Fruit fly (Drosophila melanogaster) whole organism, prepupa: ENCODE results near the gene RpL37-1.

ENCODE experiments used
- CG10669 ChIP-seq: fragments of 200-800 bp; sonication (Bioruptor generic); optimal IDR thresholded peaks from 3 replicates; lab custom pipeline; 2018; ENCODE audit warnings: missing biosample characterization, mild to moderate bottlenecking, missing genetic modification characterization, moderate library complexity
- CG11294 ChIP-seq: fragments of 200-800 bp; sonication (Bioruptor generic); IDR thresholded peaks from 2 replicates; pipeline ENCODE4 v1.3.6; 2022; ENCODE audit warnings: missing biosample characterization, missing genetic modification characterization
- CG31627 ChIP-seq: fragments of 200-800 bp; sonication (Bioruptor generic); optimal IDR thresholded peaks from 3 replicates; lab custom pipeline; 2016; ENCODE audit warnings: missing biosample characterization, missing genetic modification characterization
- CG32006 ChIP-seq: fragments of 200-800 bp; sonication (Bioruptor generic); optimal IDR thresholded peaks from 3 replicates; lab custom pipeline; 2017; ENCODE audit warnings: missing biosample characterization, mild to moderate bottlenecking, missing genetic modification characterization
- CG34406 ChIP-seq: fragments of 200-800 bp; sonication (Bioruptor generic); optimal IDR thresholded peaks from 3 replicates; lab custom pipeline; 2016; ENCODE audit warnings: missing biosample characterization, missing genetic modification characterization
- CG4318 ChIP-seq: fragments of 200-800 bp; sonication (Bioruptor generic); optimal IDR thresholded peaks from 3 replicates; lab custom pipeline; 2017; ENCODE audit warnings: missing biosample characterization, mild to moderate bottlenecking, missing genetic modification characterization
- Eip75B ChIP-seq: fragments of 200-800 bp; sonication (Bioruptor generic); optimal IDR thresholded peaks from 3 replicates; lab custom pipeline; 2016; ENCODE audit warnings: missing biosample characterization, missing genetic modification characterization
- Eip78C ChIP-seq: fragments of 200-800 bp; sonication (Bioruptor generic); peaks from one replicate; lab custom pipeline; 2016; ENCODE audit warnings: missing biosample characterization, missing genetic modification characterization
- Eip93F ChIP-seq: fragments of 200-800 bp; sonication (Bioruptor generic); optimal IDR thresholded peaks from 2 replicates; lab custom pipeline; 2016; ENCODE audit warnings: missing biosample characterization, mild to moderate bottlenecking, missing genetic modification characterization
- Ets21C ChIP-seq: fragments of 200-800 bp; sonication (Bioruptor generic); optimal IDR thresholded peaks from 3 replicates; lab custom pipeline; 2016; ENCODE audit warnings: missing biosample characterization, missing genetic modification characterization
- Hr39 ChIP-seq: fragments of 200-800 bp; sonication (Bioruptor generic); optimal IDR thresholded peaks from 2 replicates; lab custom pipeline; 2016; ENCODE audit warnings: missing biosample characterization, missing genetic modification characterization
- Met ChIP-seq: fragments of 200-800 bp; sonication (Bioruptor generic); optimal IDR thresholded peaks from 3 replicates; lab custom pipeline; 2016; ENCODE audit warnings: missing biosample characterization, missing genetic modification characterization
- acj6 ChIP-seq: fragments of 200-800 bp; sonication (Bioruptor generic); optimal IDR thresholded peaks from 3 replicates; lab custom pipeline; 2016; ENCODE audit warnings: missing biosample characterization, missing genetic modification characterization
- lz ChIP-seq: fragments of 200-800 bp; sonication (Bioruptor generic); optimal IDR thresholded peaks from 3 replicates; lab custom pipeline; 2016; ENCODE audit warnings: missing biosample characterization, missing genetic modification characterization
- net ChIP-seq: fragments of 200-800 bp; sonication (Bioruptor generic); optimal IDR thresholded peaks from 3 replicates; lab custom pipeline; 2016; ENCODE audit warnings: missing biosample characterization, missing genetic modification characterization
- spab ChIP-seq: fragments of 200-800 bp; sonication (Bioruptor generic); optimal IDR thresholded peaks from 2 replicates; lab custom pipeline; 2017; ENCODE audit warnings: missing biosample characterization, mild to moderate bottlenecking, missing genetic modification characterization, missing genetic modification reagents
- svp ChIP-seq: fragments of 200-800 bp; sonication (Bioruptor generic); peaks from one replicate; lab custom pipeline; 2016; ENCODE audit warnings: missing biosample characterization, missing genetic modification characterization
- topi ChIP-seq: fragments of 200-800 bp; sonication (Bioruptor generic); optimal IDR thresholded peaks from 3 replicates; lab custom pipeline; 2016; ENCODE audit warnings: missing biosample characterization, missing genetic modification characterization

Gene RpL37-1

dm6 chrX:15090371-15090770 lies 48.8 kb downstream of the RpL37-1 start:
- TF ChIP-seq CG32006 (GFP tag; lab: Kevin White, UChicago) (peak; percentile 21), Met (peak; percentile 3), CG11294 (GFP tag; lab: Robert Waterston, UW) (no peak), lz (GFP tag; lab: Kevin White, UChicago) (peak; percentile 4), Ets21C (GFP tag; lab: Kevin White, UChicago) (no peak), CG4318 (GFP tag; lab: Kevin White, UChicago) (no peak), acj6 (GFP tag; lab: Kevin White, UChicago) (peak; percentile 6), Hr39 (GFP tag; lab: Kevin White, UChicago) (peak; percentile 7), svp (peak; percentile 68), topi (peak; percentile 10), CG10669 (GFP tag; lab: Kevin White, UChicago) (peak; percentile 14), Eip75B (GFP tag; lab: Kevin White, UChicago) (peak; percentile 8), Eip78C (GFP tag; lab: Kevin White, UChicago) (peak; percentile 34), net (GFP tag; lab: Kevin White, UChicago) (no peak), Eip93F (GFP tag; lab: Kevin White, UChicago) (no peak), CG31627 (GFP tag; lab: Kevin White, UChicago) (peak; percentile 13)

dm6 chrX:15089146-15089698 lies 49.9 kb downstream of the RpL37-1 start, which contains the start of gene Rab3-GEF:
Gene Rab3-GEF, plus strand, starts transcription at chrX:15089682.
- TF ChIP-seq Eip78C (GFP tag; lab: Kevin White, UChicago) (peak; percentile 9), CG34406 (GFP tag; lab: Kevin White, UChicago) (no peak), spab (no peak)
